Worm (Caenorhabditis elegans) whole organism, L3 larva: ENCODE data around the gene T13C5.6.

ENCODE experiments used
- R02D3.7 ChIP-seq: fragments of 150-350 bp; optimal IDR thresholded peaks from 2 replicates; lab custom pipeline; 2014; ENCODE audit warnings: missing biosample characterization, missing genetic modification characterization
- ama-1 ChIP-seq: fragments of 150-350 bp; optimal IDR thresholded peaks from 2 replicates; lab custom pipeline; 2018
- ceh-16 ChIP-seq: sonication (generic microtip); optimal IDR thresholded peaks from 2 replicates; lab custom pipeline; 2017; ENCODE audit warnings: missing biosample characterization, missing genetic modification characterization
- ceh-82 ChIP-seq: fragments of 150-350 bp; optimal IDR thresholded peaks from 2 replicates; lab custom pipeline; 2014; ENCODE audit warnings: missing biosample characterization, missing genetic modification characterization
- daf-12 ChIP-seq: fragments of 150-350 bp; optimal IDR thresholded peaks from 2 replicates; lab custom pipeline; 2014; ENCODE audit warnings: missing biosample characterization, missing genetic modification reagents, missing genetic modification characterization
- egl-5 ChIP-seq: fragments of 150-350 bp; optimal IDR thresholded peaks from 2 replicates; lab custom pipeline; 2017; ENCODE audit warnings: missing biosample characterization, missing genetic modification reagents, missing genetic modification characterization, inconsistent platforms
- elt-1 ChIP-seq: fragments of 150-350 bp; optimal IDR thresholded peaks from 2 replicates; lab custom pipeline; 2014; ENCODE audit warnings: missing biosample characterization, missing genetic modification characterization
- elt-2 ChIP-seq: sonication (generic microtip); optimal IDR thresholded peaks from 2 replicates; lab custom pipeline; 2016; ENCODE audit warnings: missing genetic modification reagents, mild to moderate bottlenecking, missing genetic modification characterization, missing compliant biosample characterization
- elt-3 ChIP-seq, 3 experiments: fragments of 150-350 bp in 1 of 3; sonication (generic microtip) in 2 of 3; optimal IDR thresholded peaks; 2 replicates in 2 of 3; 4 replicates in 1 of 3; lab custom pipeline; 2014 to 2017; ENCODE audit warnings: missing biosample characterization in 3 of 3, missing genetic modification characterization in 3 of 3
- eor-1 ChIP-seq, 2 experiments: fragments of 150-350 bp; optimal IDR thresholded peaks; 2 replicates each; lab custom pipeline; 2014 to 2018; ENCODE audit warnings: missing biosample characterization in 2 of 2, missing genetic modification characterization in 2 of 2
- fkh-10 ChIP-seq: sonication (generic microtip); optimal IDR thresholded peaks from 2 replicates; lab custom pipeline; 2017; ENCODE audit warnings: missing biosample characterization, missing genetic modification reagents, missing genetic modification characterization
- fkh-2 ChIP-seq: fragments of 150-350 bp; optimal IDR thresholded peaks from 2 replicates; lab custom pipeline; 2014; ENCODE audit warnings: missing biosample characterization, missing genetic modification reagents, missing genetic modification characterization
- fos-1 ChIP-seq: fragments of 150-350 bp; optimal IDR thresholded peaks from 2 replicates; lab custom pipeline; 2014; ENCODE audit warnings: missing biosample characterization, missing genetic modification characterization
- hmg-11 ChIP-seq: sonication (generic microtip); optimal IDR thresholded peaks from 2 replicates; lab custom pipeline; 2016; ENCODE audit warnings: missing genetic modification characterization, missing compliant biosample characterization
- jun-1 ChIP-seq: fragments of 150-350 bp; optimal IDR thresholded peaks from 2 replicates; lab custom pipeline; 2014; ENCODE audit warnings: missing biosample characterization, missing genetic modification reagents, missing genetic modification characterization
- lin-15B ChIP-seq: fragments of 150-350 bp; optimal IDR thresholded peaks from 2 replicates; lab custom pipeline; 2014; ENCODE audit warnings: missing biosample characterization, missing genetic modification characterization
- lin-39 ChIP-seq: fragments of 150-350 bp; optimal IDR thresholded peaks from 2 replicates; lab custom pipeline; 2018; ENCODE audit warnings: missing biosample characterization, missing genetic modification reagents, missing genetic modification characterization
- lsy-12 ChIP-seq: sonication (generic microtip); optimal IDR thresholded peaks from 2 replicates; lab custom pipeline; 2016; ENCODE audit warnings: mild to moderate bottlenecking, missing genetic modification characterization, missing compliant biosample characterization
- mml-1 ChIP-seq: fragments of 150-350 bp; sonication (generic microtip); optimal IDR thresholded peaks from 3 replicates; lab custom pipeline; 2014; ENCODE audit warnings: missing biosample characterization, missing genetic modification characterization
- nfya-1 ChIP-seq: sonication (generic microtip); optimal IDR thresholded peaks from 2 replicates; lab custom pipeline; 2017; ENCODE audit warnings: missing genetic modification characterization, mild to moderate bottlenecking, missing compliant biosample characterization, antibody characterized with exemption, moderate library complexity; ENCODE audit not compliant: insufficient read depth
- nhr-11 ChIP-seq: fragments of 150-350 bp; optimal IDR thresholded peaks from 2 replicates; lab custom pipeline; 2014; ENCODE audit warnings: missing biosample characterization, missing genetic modification characterization
- nhr-12 ChIP-seq: fragments of 150-350 bp; optimal IDR thresholded peaks from 2 replicates; lab custom pipeline; 2014; ENCODE audit warnings: missing biosample characterization, missing genetic modification characterization
- nhr-23 ChIP-seq: fragments of 150-350 bp; optimal IDR thresholded peaks from 2 replicates; lab custom pipeline; 2014; ENCODE audit warnings: missing biosample characterization, missing genetic modification reagents, missing genetic modification characterization
- nhr-25 ChIP-seq: sonication (generic microtip); optimal IDR thresholded peaks from 2 replicates; lab custom pipeline; 2017; ENCODE audit warnings: missing biosample characterization, missing genetic modification characterization
- nhr-28 ChIP-seq: fragments of 150-350 bp; optimal IDR thresholded peaks from 2 replicates; lab custom pipeline; 2014; ENCODE audit warnings: missing biosample characterization, missing genetic modification characterization
- nhr-43 ChIP-seq: sonication (generic microtip); optimal IDR thresholded peaks from 2 replicates; lab custom pipeline; 2016; ENCODE audit warnings: mild to moderate bottlenecking, missing genetic modification characterization, missing compliant biosample characterization; ENCODE audit not compliant: poor library complexity, severe bottlenecking
- nhr-67 ChIP-seq: fragments of 150-350 bp; optimal IDR thresholded peaks from 2 replicates; lab custom pipeline; 2014; ENCODE audit warnings: missing biosample characterization, missing genetic modification characterization
- nhr-76 ChIP-seq: fragments of 150-350 bp; sonication (generic microtip); optimal IDR thresholded peaks from 5 replicates; lab custom pipeline; 2014; ENCODE audit warnings: missing biosample characterization, missing genetic modification characterization
- nhr-77 ChIP-seq: fragments of 150-350 bp; optimal IDR thresholded peaks from 2 replicates; lab custom pipeline; 2014; ENCODE audit warnings: missing biosample characterization, missing genetic modification characterization
- pqm-1 ChIP-seq: fragments of 150-350 bp; optimal IDR thresholded peaks from 2 replicates; lab custom pipeline; 2017; ENCODE audit warnings: missing biosample characterization, missing genetic modification characterization, inconsistent platforms
- sea-2 ChIP-seq: fragments of 150-350 bp; sonication (generic microtip); optimal IDR thresholded peaks from 4 replicates; lab custom pipeline; 2014; ENCODE audit warnings: missing biosample characterization, missing genetic modification reagents, missing genetic modification characterization
- skn-1 ChIP-seq: fragments of 150-350 bp; optimal IDR thresholded peaks from 2 replicates; lab custom pipeline; 2014; ENCODE audit warnings: missing biosample characterization, missing genetic modification characterization
- snpc-4 ChIP-seq: fragments of 150-350 bp; optimal IDR thresholded peaks from 2 replicates; lab custom pipeline; 2014; ENCODE audit warnings: missing biosample characterization, missing genetic modification characterization
- tbx-2 ChIP-seq: sonication (generic microtip); optimal IDR thresholded peaks from 2 replicates; lab custom pipeline; 2016; ENCODE audit warnings: mild to moderate bottlenecking, missing genetic modification characterization, missing compliant biosample characterization
- unc-62 ChIP-seq: fragments of 150-350 bp; sonication (generic microtip); optimal IDR thresholded peaks from 4 replicates; lab custom pipeline; 2014; ENCODE audit warnings: missing biosample characterization, missing genetic modification reagents, missing genetic modification characterization
- zag-1 ChIP-seq: fragments of 150-350 bp; optimal IDR thresholded peaks from 2 replicates; lab custom pipeline; 2014; ENCODE audit warnings: missing biosample characterization, missing genetic modification characterization
- ztf-11 ChIP-seq: fragments of 150-350 bp; optimal IDR thresholded peaks from 2 replicates; lab custom pipeline; 2014; ENCODE audit warnings: missing biosample characterization, missing genetic modification characterization
- ztf-4 ChIP-seq: fragments of 150-350 bp; optimal IDR thresholded peaks from 2 replicates; lab custom pipeline; 2014; ENCODE audit warnings: missing biosample characterization, missing genetic modification characterization

T13C5.6 gene

DNA sequence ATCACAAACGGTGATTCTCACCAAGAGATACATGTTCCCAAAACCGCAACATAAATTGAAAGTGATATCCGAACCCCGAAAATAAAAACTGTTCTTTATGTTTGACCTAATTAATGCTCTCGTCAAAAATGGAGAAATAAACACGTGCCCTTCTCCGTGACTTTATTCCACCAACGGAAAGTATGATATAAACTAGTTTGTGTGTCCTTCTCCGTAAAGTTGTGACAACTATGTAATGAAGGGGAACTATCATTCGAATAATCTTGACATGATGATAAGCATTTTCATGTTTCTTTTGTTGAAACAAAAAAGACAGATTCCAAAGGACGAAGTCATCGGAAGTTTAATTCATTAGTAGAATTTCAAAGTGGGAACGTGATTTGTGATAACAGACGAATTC, 5.9 kb downstream of the T13C5.6 start:
- TF ChIP-seq nhr-43 (tag; lab: Kevin White, UChicago) (peak; percentile 82), ama-1 (peak; percentile 65), nhr-23 (peak; percentile 97), elt-3 (tag; optimal IDR thresholded peaks at IDR 0.05; lab: Kevin White, UChicago) (peak in 1 of 3 experiments; percentile 52), nfya-1 (tag; lab: Kevin White, UChicago) (no peak), lsy-12 (tag; lab: Kevin White, UChicago) (peak; percentile 5), nhr-25 (tag; lab: Kevin White, UChicago) (peak; percentile 54), lin-39 (tag; lab: Kevin White, UChicago) (no peak), hmg-11 (no peak)
- TF ChIP-seq, all 47 proteins: peak for 6

DNA sequence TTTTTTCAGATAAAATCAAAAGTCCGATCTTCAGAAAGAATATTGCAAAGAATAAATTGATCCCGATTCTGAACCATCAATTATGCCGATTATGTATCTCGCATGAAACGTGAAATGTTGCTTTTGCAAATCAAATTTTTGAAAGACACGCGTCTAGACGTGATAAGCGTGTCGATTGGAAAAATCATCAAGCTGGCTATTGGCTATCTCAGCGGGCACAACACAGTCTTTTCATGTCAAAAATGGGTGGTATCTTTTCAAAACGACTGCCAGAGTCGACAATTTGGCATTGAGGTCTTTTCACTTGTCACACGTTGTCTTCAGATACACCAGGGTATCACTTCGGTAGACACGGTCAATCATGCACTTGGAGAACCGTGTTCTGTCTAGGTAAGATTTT, 10.9 kb downstream of the T13C5.6 start, which contains the start of gene daf-9:
Gene daf-9, plus strand, starts transcription at position 301 of the 400 bp plus-strand sequence.
- TF ChIP-seq nhr-23 = peak; percentile 30
- no peak for TF ChIP-seq pqm-1 (tag; lab: Kevin White, UChicago)
- no peak for TF ChIP-seq fkh-2
- no peak for TF ChIP-seq ceh-82 (tag; lab: Kevin White, UChicago)
- TF ChIP-seq elt-3 (tag; optimal IDR thresholded peaks at IDR 0.05; lab: Kevin White, UChicago) = peak in 1 of 3 experiments; percentile 69
- TF ChIP-seq tbx-2 (tag; lab: Kevin White, UChicago) = no peak

DNA sequence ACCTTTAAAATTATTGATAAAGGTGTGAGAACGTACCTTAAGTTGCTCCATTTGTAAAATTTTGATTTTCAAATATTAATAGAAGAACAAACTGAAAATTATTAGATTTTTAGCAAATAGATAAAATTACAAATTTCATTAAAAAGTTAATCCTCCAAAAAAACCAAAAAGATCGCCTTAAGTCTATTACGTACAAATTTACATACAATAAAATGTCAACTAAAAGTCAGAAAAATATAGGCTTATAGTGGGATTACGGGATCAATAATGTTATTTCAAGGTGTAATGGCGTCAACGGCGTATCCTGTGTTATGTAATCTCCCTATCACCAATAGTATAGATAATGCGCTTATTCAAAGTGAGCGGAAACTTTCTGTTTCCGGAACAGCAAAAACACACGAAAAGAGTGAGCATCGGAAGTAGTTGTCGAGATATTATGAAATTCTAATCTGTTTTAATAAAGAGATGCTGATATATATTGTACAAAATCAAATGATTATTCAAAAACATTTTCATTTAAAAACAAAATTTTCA, 13.2 kb downstream of the T13C5.6 start, which contains the start of gene ceh-54:
Gene ceh-54, minus strand, starts transcription at position 51 of the 534 bp plus-strand sequence.
- no peak for TF ChIP-seq fos-1 (tag; lab: Kevin White, UChicago)
- no peak for TF ChIP-seq nhr-23
- TF ChIP-seq nhr-77 (tag; lab: Kevin White, UChicago) = no peak
- no peak for TF ChIP-seq zag-1 (tag; lab: Kevin White, UChicago)
- TF ChIP-seq ztf-11 = no peak
- TF ChIP-seq jun-1 (tag; lab: Kevin White, UChicago) = no peak
- no peak for TF ChIP-seq mml-1 (tag; lab: Kevin White, UChicago)
- TF ChIP-seq daf-12 (tag; lab: Kevin White, UChicago) = no peak
- TF ChIP-seq nfya-1 (tag; lab: Kevin White, UChicago) = no peak
- TF ChIP-seq lin-15B (tag; lab: Kevin White, UChicago) = no peak
- TF ChIP-seq fkh-2 = no peak
- TF ChIP-seq eor-1 (tag; optimal IDR thresholded peaks at IDR 0.05; lab: Kevin White, UChicago) = no peak
- TF ChIP-seq R02D3.7 (tag; lab: Kevin White, UChicago) = no peak
- no peak for TF ChIP-seq nhr-25 (tag; lab: Kevin White, UChicago)
- no peak for TF ChIP-seq elt-1 (tag; lab: Kevin White, UChicago)
- TF ChIP-seq ztf-4 (tag; lab: Kevin White, UChicago) = no peak
- no peak for TF ChIP-seq nhr-11
- TF ChIP-seq nhr-28 (tag; lab: Kevin White, UChicago) = no peak
- TF ChIP-seq, all 47 proteins: peak for 0

DNA sequence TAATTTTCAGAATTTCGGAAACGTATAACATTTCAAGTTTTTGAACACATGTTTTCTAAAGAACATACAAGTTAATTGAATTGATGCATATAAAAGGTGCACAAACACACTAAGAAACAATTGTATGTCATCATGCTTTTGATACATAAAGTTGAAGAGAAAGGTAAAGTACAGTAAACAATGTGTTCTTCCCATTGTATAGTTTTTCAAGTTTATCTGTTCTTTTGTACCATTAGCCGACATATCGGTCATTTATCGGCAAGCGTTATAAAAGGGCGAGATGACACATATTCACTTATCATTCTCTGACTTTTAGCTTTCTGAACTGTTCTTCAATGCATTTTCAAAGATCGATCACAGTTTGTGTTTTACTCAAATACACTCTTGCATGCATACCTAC, 17.5 kb downstream of the T13C5.6 start, which contains the start of gene T13C5.9:
Gene T13C5.9, plus strand, starts transcription at position 301 of the 400 bp plus-strand sequence.
- TF ChIP-seq nhr-76 (no peak), skn-1 (no peak), fkh-10 (GFP tag; lab: Kevin White, UChicago) (no peak), mml-1 (tag; lab: Kevin White, UChicago) (no peak), elt-2 (tag; lab: Kevin White, UChicago) (no peak), nfya-1 (tag; lab: Kevin White, UChicago) (no peak), sea-2 (no peak), nhr-67 (tag; lab: Kevin White, UChicago) (no peak), egl-5 (tag; lab: Kevin White, UChicago) (no peak), ztf-11 (no peak), nhr-23 (no peak), nhr-25 (tag; lab: Kevin White, UChicago) (no peak), daf-12 (tag; lab: Kevin White, UChicago) (no peak), fkh-2 (no peak), ceh-82 (tag; lab: Kevin White, UChicago) (no peak), ceh-16 (tag; lab: Kevin White, UChicago) (no peak), snpc-4 (tag; lab: Kevin White, UChicago) (no peak), unc-62 (GFP tag; lab: Kevin White, UChicago) (no peak), nhr-11 (no peak), nhr-12 (no peak)
